Worm (Caenorhabditis elegans) whole organism, young adult: ENCODE measurements around the gene H41C03.3.

Experiments
- B0035.1 ChIP-seq: sonication (generic microtip); optimal IDR thresholded peaks from 2 replicates; lab custom pipeline; 2016; ENCODE audit warnings: missing genetic modification characterization, mild to moderate bottlenecking, missing compliant biosample characterization, missing genotype, missing genetic modification reagents
- C17E4.6 ChIP-seq: fragments of 200-800 bp; sonication (Bioruptor generic); IDR thresholded peaks from 2 replicates; pipeline ENCODE4 v1.3.6; 2022; ENCODE audit warnings: missing genetic modification reagents, missing genetic modification characterization, missing compliant biosample characterization
- D2030.7 ChIP-seq: fragments of 200-800 bp; sonication (Bioruptor generic); IDR thresholded peaks from 2 replicates; pipeline ENCODE4 v1.3.6; 2022; ENCODE audit warnings: missing genetic modification reagents, missing genetic modification characterization, missing compliant biosample characterization
- F10E7.11 ChIP-seq: sonication (generic microtip); optimal IDR thresholded peaks from 2 replicates; lab custom pipeline; 2017; ENCODE audit warnings: mild to moderate bottlenecking, missing genetic modification characterization, moderate library complexity, missing compliant biosample characterization
- F23B12.7 ChIP-seq: sonication (generic microtip); optimal IDR thresholded peaks from 2 replicates; lab custom pipeline; 2017; ENCODE audit warnings: missing genetic modification characterization, mild to moderate bottlenecking, missing compliant biosample characterization, antibody characterized with exemption, moderate library complexity; ENCODE audit not compliant: insufficient read depth
- F49E8.2 ChIP-seq: sonication (generic microtip); optimal IDR thresholded peaks from 3 replicates; lab custom pipeline; 2017; ENCODE audit warnings: missing genetic modification characterization, mild to moderate bottlenecking, missing compliant biosample characterization, antibody characterized with exemption, moderate library complexity; ENCODE audit not compliant: insufficient read depth
- F55B11.4 ChIP-seq: sonication (generic microtip); optimal IDR thresholded peaks from 2 replicates; lab custom pipeline; 2016; ENCODE audit warnings: missing compliant biosample characterization, missing genetic modification characterization, borderline replicate concordance; ENCODE audit not compliant: insufficient read depth
- F57A8.1 ChIP-seq: fragments of 200-800 bp; sonication (Bioruptor generic); optimal IDR thresholded peaks from 2 replicates; lab custom pipeline; 2018; ENCODE audit warnings: mild to moderate bottlenecking, missing genetic modification characterization, moderate library complexity, missing compliant biosample characterization
- T07F8.4 ChIP-seq: sonication (generic microtip); optimal IDR thresholded peaks from 2 replicates; lab custom pipeline; 2016; ENCODE audit warnings: mild to moderate bottlenecking, missing genetic modification characterization, moderate library complexity, missing compliant biosample characterization
- T26A5.8 ChIP-seq: sonication (generic microtip); optimal IDR thresholded peaks from 2 replicates; lab custom pipeline; 2016; ENCODE audit warnings: missing genetic modification characterization, missing compliant biosample characterization
- Y67H2A.10 ChIP-seq: fragments of 200-800 bp; sonication (Bioruptor generic); conservative IDR thresholded peaks from 2 replicates; pipeline ENCODE4 v1.3.6; 2022; ENCODE audit warnings: missing genetic modification reagents, missing genetic modification characterization, missing compliant biosample characterization
- Y79H2A.3 ChIP-seq: fragments of 200-800 bp; sonication (Bioruptor generic); conservative IDR thresholded peaks from 2 replicates; pipeline ENCODE4 v1.3.6; 2022; ENCODE audit warnings: missing genetic modification reagents, missing genetic modification characterization, missing compliant biosample characterization
- atf-7 ChIP-seq: sonication (generic microtip); optimal IDR thresholded peaks from 2 replicates; lab custom pipeline; 2017; ENCODE audit warnings: mild to moderate bottlenecking, missing genetic modification characterization, missing compliant biosample characterization
- attf-5 ChIP-seq: fragments of 200-800 bp; sonication (Bioruptor generic); optimal IDR thresholded peaks from 2 replicates; lab custom pipeline; 2018; ENCODE audit warnings: mild to moderate bottlenecking, missing genetic modification characterization, missing compliant biosample characterization
- attf-6 ChIP-seq: fragments of 200-800 bp; sonication (Bioruptor generic); IDR thresholded peaks from 2 replicates; pipeline ENCODE4 v1.3.6; 2022; ENCODE audit warnings: missing genetic modification reagents, missing genetic modification characterization, missing compliant biosample characterization
- bed-2 ChIP-seq: fragments of 200-800 bp; sonication (Bioruptor generic); IDR thresholded peaks from 2 replicates; pipeline ENCODE4 v1.3.6; 2022; ENCODE audit warnings: missing genetic modification reagents, missing genetic modification characterization, missing compliant biosample characterization
- cebp-1 ChIP-seq, 2 experiments: fragments of 200-800 bp in 1 of 2; sonication (Bioruptor generic) in 1 of 2; sonication (generic microtip) in 1 of 2; IDR thresholded peaks in 1 of 2; optimal IDR thresholded peaks in 1 of 2; 2 replicates each; pipeline versions ENCODE4 v1.3.6 to Lab custom; 2017 to 2022; ENCODE audit warnings: missing compliant biosample characterization in 2 of 2, missing genetic modification characterization in 2 of 2, mild to moderate bottlenecking in 1 of 2, missing genetic modification reagents in 1 of 2, moderate library complexity in 1 of 2
- ceh-27 ChIP-seq: fragments of 200-800 bp; sonication (Bioruptor generic); optimal IDR thresholded peaks from 2 replicates; lab custom pipeline; 2018; ENCODE audit warnings: mild to moderate bottlenecking, missing genetic modification characterization, moderate library complexity, missing compliant biosample characterization
- ceh-40 ChIP-seq: fragments of 200-800 bp; sonication (Bioruptor generic); IDR thresholded peaks from 2 replicates; pipeline ENCODE4 v1.3.6; 2022; ENCODE audit warnings: missing genetic modification characterization, missing compliant biosample characterization
- egrh-3 ChIP-seq: fragments of 200-800 bp; sonication (Bioruptor generic); IDR thresholded peaks from 2 replicates; pipeline ENCODE4 v1.3.6; 2022; ENCODE audit warnings: missing genetic modification reagents, missing genetic modification characterization, missing compliant biosample characterization
- hmg-1.2 ChIP-seq: fragments of 200-800 bp; sonication (Bioruptor generic); IDR thresholded peaks from 2 replicates; pipeline ENCODE4 v1.3.6; 2022; ENCODE audit warnings: missing genetic modification reagents, missing genetic modification characterization, missing compliant biosample characterization
- hmg-20 ChIP-seq: fragments of 200-800 bp; sonication (Bioruptor generic); IDR thresholded peaks from 2 replicates; pipeline ENCODE4 v1.3.6; 2022; ENCODE audit warnings: missing genetic modification reagents, missing genetic modification characterization, missing compliant biosample characterization
- lag-1 ChIP-seq: fragments of 200-800 bp; sonication (Bioruptor generic); IDR thresholded peaks from 2 replicates; pipeline ENCODE4 v1.3.6; 2022; ENCODE audit warnings: missing genetic modification reagents, missing genetic modification characterization, missing compliant biosample characterization
- let-526 ChIP-seq: fragments of 200-800 bp; sonication (Bioruptor generic); IDR thresholded peaks from 2 replicates; pipeline ENCODE4 v1.3.6; 2022; ENCODE audit warnings: missing genetic modification reagents, missing genetic modification characterization, missing compliant biosample characterization
- let-607 ChIP-seq, 2 experiments: fragments of 200-800 bp in 1 of 2; sonication (Bioruptor generic) in 1 of 2; sonication (generic microtip) in 1 of 2; optimal IDR thresholded peaks; 2 replicates each; lab custom pipeline; 2016 to 2018; ENCODE audit warnings: mild to moderate bottlenecking in 2 of 2, missing compliant biosample characterization in 2 of 2, missing genetic modification characterization in 2 of 2, moderate library complexity in 2 of 2, missing genotype in 1 of 2
- lir-1 ChIP-seq: fragments of 200-800 bp; sonication (Bioruptor generic); conservative IDR thresholded peaks from 2 replicates; pipeline ENCODE4 v1.3.6; 2022; ENCODE audit warnings: missing genetic modification reagents, missing genetic modification characterization, missing compliant biosample characterization
- lsl-1 ChIP-seq: fragments of 200-800 bp; sonication (Bioruptor generic); optimal IDR thresholded peaks from 2 replicates; lab custom pipeline; 2018; ENCODE audit warnings: mild to moderate bottlenecking, missing genetic modification characterization, moderate library complexity, missing compliant biosample characterization
- nhr-120 ChIP-seq: fragments of 200-800 bp; sonication (Bioruptor generic); IDR thresholded peaks from 2 replicates; pipeline ENCODE4 v1.3.6; 2022; ENCODE audit warnings: missing genetic modification characterization, missing compliant biosample characterization
- pbrm-1 ChIP-seq: fragments of 200-800 bp; sonication (Bioruptor generic); IDR thresholded peaks from 2 replicates; pipeline ENCODE4 v1.3.6; 2022; ENCODE audit warnings: missing genetic modification reagents, missing genetic modification characterization, missing compliant biosample characterization
- pha-4 ChIP-seq: fragments of 150-350 bp; sonication (generic microtip); optimal IDR thresholded peaks from 2 replicates; lab custom pipeline; 2014; ENCODE audit warnings: missing biosample characterization, missing genetic modification reagents, missing genetic modification characterization
- rec-8 ChIP-seq, 2 experiments: sonication (generic microtip); optimal IDR thresholded peaks; 2 replicates each; lab custom pipeline; 2016; ENCODE audit warnings: mild to moderate bottlenecking in 2 of 2, missing genetic modification characterization in 2 of 2, missing genetic modification reagents in 2 of 2, missing genotype in 2 of 2, missing biosample characterization in 1 of 2, missing compliant biosample characterization in 1 of 2, moderate library complexity in 1 of 2
- sdz-38 ChIP-seq: sonication (generic microtip); optimal IDR thresholded peaks from 2 replicates; lab custom pipeline; 2016; ENCODE audit warnings: missing genotype, missing genetic modification characterization, missing compliant biosample characterization
- snpc-1.1 ChIP-seq: sonication (generic microtip); optimal IDR thresholded peaks from 2 replicates; lab custom pipeline; 2017; ENCODE audit warnings: missing genetic modification characterization, mild to moderate bottlenecking, missing compliant biosample characterization, antibody characterized with exemption, moderate library complexity, missing genotype, missing genetic modification reagents; ENCODE audit not compliant: insufficient read depth
- somi-1 ChIP-seq: fragments of 200-800 bp; sonication (Bioruptor generic); optimal IDR thresholded peaks from 2 replicates; lab custom pipeline; 2018; ENCODE audit warnings: mild to moderate bottlenecking, missing genetic modification characterization, missing compliant biosample characterization
- unc-130 ChIP-seq: sonication (generic microtip); optimal IDR thresholded peaks from 2 replicates; lab custom pipeline; 2016; ENCODE audit warnings: missing genetic modification reagents, missing genetic modification characterization, missing compliant biosample characterization
- zfh-2 ChIP-seq: fragments of 200-800 bp; sonication (Bioruptor generic); conservative IDR thresholded peaks from 2 replicates; pipeline ENCODE4 v1.3.6; 2022; ENCODE audit warnings: missing genetic modification reagents, missing genetic modification characterization, missing compliant biosample characterization
- zim-3 ChIP-seq: sonication (generic microtip); optimal IDR thresholded peaks from 2 replicates; lab custom pipeline; 2017; ENCODE audit warnings: mild to moderate bottlenecking, missing genetic modification characterization, moderate library complexity, missing compliant biosample characterization
- ztf-26 ChIP-seq: sonication (generic microtip); optimal IDR thresholded peaks from 2 replicates; lab custom pipeline; 2017; ENCODE audit warnings: missing genetic modification characterization, missing compliant biosample characterization
- ztf-28 ChIP-seq: fragments of 200-800 bp; sonication (Bioruptor generic); IDR thresholded peaks from 2 replicates; pipeline ENCODE4 v1.3.6; 2022; ENCODE audit warnings: missing genetic modification reagents, missing genetic modification characterization, missing compliant biosample characterization
- ztf-3 ChIP-seq: fragments of 200-800 bp; sonication (Bioruptor generic); optimal IDR thresholded peaks from 2 replicates; lab custom pipeline; 2018; ENCODE audit warnings: mild to moderate bottlenecking, missing genetic modification characterization, missing compliant biosample characterization

Gene H41C03.3

DNA sequence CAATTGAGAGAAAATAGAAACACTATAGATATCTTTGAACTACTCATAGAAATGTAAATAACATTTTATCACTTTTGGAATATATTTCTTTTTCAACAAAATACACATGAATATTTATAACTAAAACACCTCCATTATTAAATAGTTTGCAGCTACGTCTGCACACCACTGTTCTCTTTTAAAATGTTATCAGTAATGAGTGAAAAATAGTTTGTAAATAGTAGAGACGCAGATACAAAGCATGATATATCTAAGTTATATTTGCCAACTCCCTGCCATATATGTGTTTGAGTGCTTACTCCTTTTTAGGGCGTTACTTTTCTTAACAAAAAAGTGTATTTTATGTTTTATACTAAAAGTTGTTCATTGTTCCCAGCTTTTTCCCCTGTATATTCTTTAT lies 604 bp downstream of the H41C03.3 start:
- no peak for TF ChIP-seq B0035.1 (tag; lab: Kevin White, UChicago)
- TF ChIP-seq cebp-1 (GFP tag; IDR thresholded peaks at IDR 0.05; lab: Robert Waterston, UW) = no peak
- TF ChIP-seq cebp-1 (tag; optimal IDR thresholded peaks at IDR 0.05; lab: Kevin White, UChicago) = no peak
- no peak for TF ChIP-seq rec-8 (tag; optimal IDR thresholded peaks at IDR 0.05; lab: Kevin White, UChicago)
- no peak for TF ChIP-seq attf-5 (GFP tag; lab: Kevin White, UChicago)
- no peak for TF ChIP-seq C17E4.6
- no peak for TF ChIP-seq atf-7 (tag; lab: Kevin White, UChicago)
- TF ChIP-seq attf-6 = no peak
- no peak for TF ChIP-seq Y67H2A.10 (GFP tag; lab: Robert Waterston, UW)
- no peak for TF ChIP-seq let-526 (GFP tag; lab: Robert Waterston, UW)
- TF ChIP-seq D2030.7 (GFP tag; lab: Robert Waterston, UW) = no peak
- TF ChIP-seq lag-1 (GFP tag; lab: Robert Waterston, UW) = no peak

DNA sequence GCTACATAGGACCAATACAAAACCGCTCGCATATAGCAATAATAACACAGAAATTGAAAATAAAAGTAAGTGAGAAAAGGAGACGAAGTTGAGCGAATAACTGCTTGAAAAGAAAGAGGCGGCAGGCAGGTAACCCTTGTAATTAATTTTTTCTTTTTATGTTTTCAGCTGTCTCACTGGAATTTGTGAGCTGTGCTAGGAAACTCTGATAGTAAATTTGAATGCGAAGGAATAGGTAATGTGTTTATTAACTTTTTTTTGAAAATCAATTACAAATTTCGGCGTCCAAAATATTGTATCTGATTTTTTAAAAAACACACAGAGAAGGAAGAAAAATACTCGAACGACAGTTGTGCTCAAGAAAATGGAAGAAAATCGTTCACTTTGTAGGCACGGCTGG lies 6.4 kb downstream of the H41C03.3 start, which contains the start of gene H41C03.2:
TSS of gene H41C03.2 (minus strand) at position 101 of the 400 bp plus-strand sequence.
- no peak for TF ChIP-seq bed-2 (GFP tag; lab: Robert Waterston, UW)
- TF ChIP-seq F55B11.4 (tag; lab: Kevin White, UChicago) = no peak
- TF ChIP-seq somi-1 (GFP tag; lab: Kevin White, UChicago) = no peak
- TF ChIP-seq egrh-3 = no peak
- no peak for TF ChIP-seq hmg-1.2 (GFP tag; lab: Robert Waterston, UW)
- no peak for TF ChIP-seq nhr-120
- no peak for TF ChIP-seq sdz-38 (tag; lab: Kevin White, UChicago)

DNA sequence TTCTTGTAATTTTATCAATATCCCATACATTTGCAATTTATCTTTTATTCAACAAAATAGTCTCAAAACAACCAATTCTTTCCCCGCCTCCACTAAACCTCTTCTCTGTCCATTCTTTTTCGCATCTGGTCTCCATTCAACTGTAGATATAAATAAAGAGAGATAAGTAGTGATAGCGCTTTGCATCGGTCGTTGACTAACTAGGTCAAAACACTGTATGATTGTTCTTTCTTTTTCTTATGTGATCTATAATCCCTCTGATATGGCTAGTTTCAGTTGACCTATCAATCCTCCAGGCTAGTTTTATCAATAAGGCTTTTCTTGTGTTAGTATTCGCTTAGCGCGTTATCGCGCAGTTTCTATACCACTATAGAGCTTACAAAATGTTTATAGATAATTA lies 7.7 kb downstream of the H41C03.3 start:
- TF ChIP-seq zim-3 (tag; lab: Kevin White, UChicago) = no peak
- TF ChIP-seq F10E7.11 (tag; lab: Kevin White, UChicago) = no peak
- no peak for TF ChIP-seq T26A5.8 (tag; lab: Kevin White, UChicago)
- no peak for TF ChIP-seq ztf-26 (tag; lab: Kevin White, UChicago)
- no peak for TF ChIP-seq Y79H2A.3
- TF ChIP-seq pbrm-1 = no peak
- TF ChIP-seq ceh-40 (GFP tag; lab: Robert Waterston, UW) = no peak
- TF ChIP-seq F49E8.2 (tag; lab: Kevin White, UChicago) = no peak
- TF ChIP-seq unc-130 (GFP tag; lab: Kevin White, UChicago) = no peak
- no peak for TF ChIP-seq ztf-3 (GFP tag; lab: Kevin White, UChicago)

DNA sequence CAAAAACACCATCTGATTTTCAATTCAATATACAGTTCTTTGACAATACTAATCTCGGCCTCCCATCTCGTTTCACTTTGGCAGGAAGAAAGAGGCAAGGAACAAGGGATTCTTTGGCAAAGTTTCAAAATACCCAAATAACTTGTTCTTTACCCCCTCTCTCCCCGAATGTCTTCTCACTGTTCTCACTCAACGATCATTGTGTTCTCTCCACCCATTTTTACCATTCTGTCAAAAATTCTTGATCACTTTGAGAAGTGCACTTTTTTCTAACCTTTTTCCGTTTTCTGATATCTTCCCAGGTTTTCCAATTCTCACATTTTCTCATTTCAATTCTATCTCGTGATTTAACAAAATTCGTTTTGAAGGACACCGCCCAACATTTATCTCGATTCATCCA lies 8.5 kb downstream of the H41C03.3 start, which contains the start of gene H41C03.1:
TSS of gene H41C03.1 (plus strand) at position 301 of the 400 bp plus-strand sequence.
- no peak for TF ChIP-seq Y79H2A.3
- no peak for TF ChIP-seq zfh-2 (GFP tag; lab: Robert Waterston, UW)
- TF ChIP-seq ztf-28 (GFP tag; lab: Robert Waterston, UW) = no peak
- TF ChIP-seq pha-4 (tag; lab: Kevin White, UChicago) = no peak
- TF ChIP-seq let-607 (tag; optimal IDR thresholded peaks at IDR 0.05; lab: Kevin White, UChicago) = no peak
- TF ChIP-seq let-526 (GFP tag; lab: Robert Waterston, UW) = no peak
- no peak for TF ChIP-seq T07F8.4
- no peak for TF ChIP-seq lsl-1
- no peak for TF ChIP-seq F23B12.7 (tag; lab: Kevin White, UChicago)
- TF ChIP-seq sdz-38 (tag; lab: Kevin White, UChicago) = no peak
- no peak for TF ChIP-seq snpc-1.1 (tag; lab: Kevin White, UChicago)
- no peak for TF ChIP-seq lir-1
- TF ChIP-seq hmg-20 (GFP tag; lab: Robert Waterston, UW) = no peak
- TF ChIP-seq F57A8.1 (GFP tag; lab: Kevin White, UChicago) = no peak
- TF ChIP-seq ceh-27 (GFP tag; lab: Kevin White, UChicago) = no peak
- TF ChIP-seq zim-3 (tag; lab: Kevin White, UChicago) = no peak
